Fruit fly (Drosophila melanogaster): Measurements from ENCODE around the gene CG3982.

CG3982 gene

DNA sequence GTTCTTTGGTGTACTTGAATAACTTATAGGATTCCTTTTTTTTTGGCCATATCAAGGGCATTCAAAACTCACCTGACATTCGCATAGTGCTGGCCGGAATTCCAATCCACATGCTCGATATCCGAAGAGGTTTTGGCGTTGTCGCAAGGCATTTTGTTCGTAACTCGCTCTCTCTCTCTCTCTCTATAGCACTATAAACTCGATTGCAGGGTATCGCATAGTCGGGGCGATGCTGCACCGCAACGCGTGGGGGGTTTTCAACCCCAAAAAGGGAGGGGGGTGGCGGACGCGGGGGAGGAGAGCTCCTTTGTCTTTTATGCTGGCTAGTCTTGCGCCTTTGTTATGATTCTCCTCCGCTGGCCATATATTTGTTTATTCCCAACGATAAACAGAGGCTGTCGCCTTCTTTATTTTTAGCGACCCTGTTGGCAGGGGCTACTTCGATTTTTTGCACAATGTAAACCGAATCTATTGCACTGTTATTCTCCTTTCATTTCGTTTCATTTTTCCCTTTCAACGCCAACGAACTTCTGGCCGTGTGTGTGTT lies 18.7 kb downstream of the CG3982 start:
- peak in 1 of 2 experiments; percentile 56 for TF ChIP-seq EcR (GFP tag; optimal IDR thresholded peaks at IDR 0.05)
- no peak for TF ChIP-seq Dll (optimal IDR thresholded peaks at IDR 0.05)

DNA sequence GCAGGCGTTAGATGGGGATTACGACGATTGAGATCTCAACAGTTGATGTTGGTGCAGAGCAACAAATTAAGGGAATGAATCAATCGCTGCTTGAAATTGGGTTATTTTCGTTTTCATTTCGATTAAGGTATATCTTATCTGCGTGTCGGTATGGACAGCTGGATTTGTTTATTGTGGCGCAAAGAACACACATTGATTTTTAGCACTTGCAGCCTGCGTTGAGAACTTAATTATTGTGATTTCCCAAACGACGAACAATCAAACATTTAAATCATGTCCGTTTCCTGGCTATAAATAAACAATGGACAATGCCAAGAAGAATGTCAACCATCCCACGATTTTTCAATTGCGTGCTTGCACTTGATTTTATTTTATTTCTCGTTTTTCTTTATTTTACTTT lies 19.2 kb downstream of the CG3982 start:
- no peak for TF ChIP-seq usp (GFP tag; optimal IDR thresholded peaks at IDR 0.05)
- no peak for TF ChIP-seq CG8478 (optimal IDR thresholded peaks at IDR 0.05)
- TF ChIP-seq EcR (GFP tag; optimal IDR thresholded peaks at IDR 0.05), result no peak
- no peak for TF ChIP-seq pan (optimal IDR thresholded peaks at IDR 0.05)
- no peak for TF ChIP-seq Dll (optimal IDR thresholded peaks at IDR 0.05)
- TF ChIP-seq psq (optimal IDR thresholded peaks at IDR 0.05), result no peak

DNA sequence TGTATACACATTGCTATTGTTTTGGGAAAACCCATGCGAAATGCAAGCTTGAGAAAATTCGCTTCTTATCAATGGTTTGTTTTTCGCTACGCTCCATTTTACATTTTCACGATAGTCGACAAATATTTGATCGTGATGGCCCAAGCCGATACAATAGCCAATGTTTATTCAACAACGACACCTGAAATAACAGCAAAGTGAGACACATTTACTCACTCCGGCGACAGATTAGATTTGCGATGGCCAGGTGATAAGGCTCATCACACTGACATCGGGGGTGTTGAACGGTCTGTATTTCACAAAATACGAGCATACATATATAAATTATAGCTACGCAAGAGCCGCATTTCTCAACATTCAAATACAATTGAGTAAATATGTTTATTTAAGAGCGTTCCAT lies 20.0 kb downstream of the CG3982 start:
- no peak for TF ChIP-seq EcR (GFP tag; optimal IDR thresholded peaks at IDR 0.05)

DNA sequence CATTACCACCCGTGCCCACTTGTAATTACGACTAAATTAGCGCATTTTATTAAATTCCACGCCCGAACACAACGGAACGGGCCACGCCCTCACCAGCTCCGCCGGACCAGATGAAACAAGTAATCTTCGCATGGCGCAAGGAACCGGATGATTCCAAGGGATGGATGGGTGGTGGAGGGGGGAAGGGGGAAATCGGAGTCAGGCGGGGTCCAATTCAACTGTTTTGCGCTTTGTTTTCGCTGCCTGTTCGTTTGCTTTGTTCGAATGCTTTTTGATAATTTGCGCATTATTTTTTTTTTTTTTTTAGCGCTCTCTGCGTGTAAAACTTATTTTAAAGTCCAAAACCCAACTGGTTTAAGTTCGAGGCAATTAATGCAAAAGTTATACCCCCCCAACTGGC lies 20.5 kb downstream of the CG3982 start:
- TF ChIP-seq Dll (optimal IDR thresholded peaks at IDR 0.05) (no peak), EcR (GFP tag; optimal IDR thresholded peaks at IDR 0.05) (no peak), psq (optimal IDR thresholded peaks at IDR 0.05) (no peak), pan (optimal IDR thresholded peaks at IDR 0.05) (no peak)

DNA sequence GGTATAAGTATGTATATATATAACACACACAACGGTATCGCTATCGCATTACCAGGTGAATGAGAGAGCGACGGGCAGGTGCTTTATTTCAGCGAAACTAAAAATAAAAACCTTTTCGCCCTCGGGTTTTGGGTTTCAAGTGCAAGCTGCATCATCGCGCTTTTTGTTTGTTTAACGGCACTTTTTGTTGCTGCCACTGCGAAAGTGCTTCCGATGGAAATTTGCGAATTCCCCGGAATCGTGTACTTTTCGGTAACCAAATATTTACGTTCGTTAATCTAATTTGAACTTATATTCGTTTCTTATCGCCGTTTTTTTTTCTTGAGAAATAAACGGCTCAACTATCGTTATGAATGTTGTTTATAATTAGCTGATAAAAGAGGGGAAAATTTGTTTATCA lies 21.1 kb downstream of the CG3982 start:
- TF ChIP-seq usp (GFP tag; optimal IDR thresholded peaks at IDR 0.05) (no peak), CG8478 (optimal IDR thresholded peaks at IDR 0.05) (no peak), Dll (optimal IDR thresholded peaks at IDR 0.05) (no peak), pan (optimal IDR thresholded peaks at IDR 0.05) (no peak), EcR (GFP tag; optimal IDR thresholded peaks at IDR 0.05) (no peak), psq (optimal IDR thresholded peaks at IDR 0.05) (no peak)

DNA sequence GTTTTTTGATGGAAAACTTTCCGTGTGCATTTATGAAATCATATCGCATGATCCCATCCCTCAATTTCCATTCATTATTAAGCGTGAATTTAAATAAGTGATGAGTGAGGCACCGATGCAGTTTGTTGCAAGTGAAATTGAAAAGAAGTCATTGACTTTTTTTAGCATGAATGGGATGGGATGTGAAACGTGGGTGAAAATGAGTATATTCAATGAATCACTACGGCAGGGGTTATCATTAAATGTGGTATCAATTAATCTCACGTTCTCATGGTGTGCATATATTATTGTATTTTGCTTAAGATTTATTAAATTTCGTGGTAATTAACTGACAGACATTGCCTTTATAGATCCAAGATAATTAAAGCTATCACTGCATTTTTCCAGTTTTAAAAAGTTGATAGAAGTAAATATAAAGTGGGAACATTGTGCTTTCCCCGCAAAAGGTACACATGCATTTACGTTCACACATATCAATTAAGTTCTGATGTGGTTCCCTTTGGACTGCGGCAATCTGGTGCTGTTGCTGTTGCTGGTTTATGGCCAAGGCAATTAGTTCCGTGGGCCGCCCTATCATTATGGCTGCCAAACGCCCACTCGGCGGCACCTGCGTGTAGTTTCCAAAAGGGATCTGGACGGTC lies 25.7 kb downstream of the CG3982 start:
- TF ChIP-seq usp (GFP tag; optimal IDR thresholded peaks at IDR 0.05) (no peak), EcR (GFP tag; optimal IDR thresholded peaks at IDR 0.05) (no peak), psq (optimal IDR thresholded peaks at IDR 0.05) (no peak), CG8478 (optimal IDR thresholded peaks at IDR 0.05) (no peak), Dll (optimal IDR thresholded peaks at IDR 0.05) (no peak), pan (optimal IDR thresholded peaks at IDR 0.05) (no peak)

DNA sequence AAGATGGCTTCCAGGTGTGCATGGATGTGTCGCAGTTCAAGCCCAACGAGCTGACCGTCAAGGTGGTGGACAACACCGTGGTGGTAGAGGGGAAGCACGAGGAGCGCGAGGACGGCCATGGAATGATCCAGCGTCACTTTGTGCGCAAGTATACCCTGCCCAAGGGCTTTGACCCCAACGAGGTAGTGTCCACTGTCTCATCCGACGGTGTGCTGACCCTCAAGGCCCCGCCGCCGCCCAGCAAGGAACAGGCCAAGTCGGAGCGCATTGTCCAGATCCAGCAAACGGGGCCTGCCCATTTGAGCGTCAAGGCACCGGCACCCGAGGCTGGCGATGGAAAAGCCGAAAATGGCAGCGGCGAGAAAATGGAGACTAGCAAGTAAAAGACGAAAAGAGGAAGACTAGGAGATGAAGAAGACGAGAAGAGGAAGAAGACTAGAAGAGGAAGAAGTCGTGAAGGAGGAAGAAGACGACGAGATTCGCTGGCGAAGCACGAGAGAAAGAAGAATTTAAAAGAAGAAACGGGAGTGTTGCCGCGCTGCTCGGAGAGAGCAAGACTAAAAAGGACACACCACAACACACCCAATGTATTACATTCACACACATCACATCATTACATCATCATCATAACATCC lies 32.6 kb downstream of the CG3982 start:
- TF ChIP-seq pan (optimal IDR thresholded peaks at IDR 0.05) (no peak), psq (optimal IDR thresholded peaks at IDR 0.05) (no peak), Dll (optimal IDR thresholded peaks at IDR 0.05) (no peak), usp (GFP tag; optimal IDR thresholded peaks at IDR 0.05) (no peak), CG8478 (optimal IDR thresholded peaks at IDR 0.05) (no peak), EcR (GFP tag; optimal IDR thresholded peaks at IDR 0.05) (peak in 1 of 2 experiments; percentile 17)

DNA sequence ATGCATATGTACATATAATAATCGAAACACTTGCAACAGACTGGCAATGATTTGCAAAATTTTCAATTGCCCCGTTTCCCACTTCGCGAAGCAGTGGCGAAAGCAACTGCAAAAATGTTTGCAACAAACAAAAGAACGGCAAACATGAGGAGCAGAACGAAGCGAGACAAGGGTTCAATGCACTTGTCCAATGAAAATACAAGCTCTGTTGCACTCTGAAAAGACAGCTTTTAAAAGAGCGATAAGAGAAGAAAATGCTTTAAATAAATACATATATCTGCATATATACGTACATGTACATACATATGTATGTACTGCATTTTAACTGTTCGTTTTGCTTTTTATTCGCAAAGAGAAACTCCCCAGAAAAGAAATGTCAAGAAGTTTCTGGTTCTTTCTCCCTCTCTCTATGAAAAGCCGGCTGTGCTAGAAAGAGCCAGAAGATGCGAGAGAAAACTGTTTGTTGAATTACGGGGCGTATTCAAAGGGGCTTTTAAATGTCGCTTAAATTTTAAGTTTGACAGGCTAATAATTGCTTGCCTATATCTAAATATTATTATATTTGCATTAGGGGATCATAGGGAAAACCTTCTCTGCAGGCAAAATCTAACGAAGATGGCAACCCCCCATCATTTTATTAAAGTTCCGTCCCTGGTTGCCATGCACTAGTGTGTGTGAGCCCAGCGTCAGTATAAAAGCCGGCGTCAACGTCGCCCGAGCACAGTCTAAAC lies 33.7 kb downstream of the CG3982 start, which contains the start of gene Hsp27:
TSS of gene Hsp27 (plus strand) at position 719 of the 731 bp plus-strand sequence.
- TF ChIP-seq Dll (optimal IDR thresholded peaks at IDR 0.05) (no peak), EcR (GFP tag; optimal IDR thresholded peaks at IDR 0.05) (peak in 1 of 2 experiments; percentile 76), pan (optimal IDR thresholded peaks at IDR 0.05) (no peak), CG8478 (optimal IDR thresholded peaks at IDR 0.05) (peak; percentile 42), usp (GFP tag; optimal IDR thresholded peaks at IDR 0.05) (no peak), psq (optimal IDR thresholded peaks at IDR 0.05) (no peak)

DNA sequence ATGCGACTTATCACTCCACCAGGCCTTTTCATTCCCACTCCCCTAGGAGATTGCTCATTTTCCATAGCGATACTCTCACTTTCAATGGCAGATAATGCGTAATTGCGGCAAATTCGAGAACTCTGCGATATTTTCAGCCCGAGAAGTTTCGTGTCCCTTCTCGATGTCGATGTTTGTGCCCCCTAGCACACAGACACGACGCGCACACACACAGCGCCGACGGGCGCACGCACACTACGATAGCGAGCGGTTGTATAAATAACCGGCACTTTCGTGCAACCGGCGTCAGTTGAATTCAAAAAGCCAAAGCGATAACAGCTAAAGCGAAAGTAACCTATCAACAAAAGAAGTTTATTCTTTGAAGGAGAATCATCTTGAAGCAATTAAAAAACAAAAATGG lies 35.6 kb downstream of the CG3982 start, which contains the start of gene Hsp23:
TSS of gene Hsp23 (plus strand) at position 281 of the 400 bp plus-strand sequence.
- TF ChIP-seq Dll (optimal IDR thresholded peaks at IDR 0.05), result peak; percentile 18
- peak in 1 of 2 experiments; percentile 48 for TF ChIP-seq EcR (GFP tag; optimal IDR thresholded peaks at IDR 0.05)
- no peak for TF ChIP-seq pan (optimal IDR thresholded peaks at IDR 0.05)

DNA sequence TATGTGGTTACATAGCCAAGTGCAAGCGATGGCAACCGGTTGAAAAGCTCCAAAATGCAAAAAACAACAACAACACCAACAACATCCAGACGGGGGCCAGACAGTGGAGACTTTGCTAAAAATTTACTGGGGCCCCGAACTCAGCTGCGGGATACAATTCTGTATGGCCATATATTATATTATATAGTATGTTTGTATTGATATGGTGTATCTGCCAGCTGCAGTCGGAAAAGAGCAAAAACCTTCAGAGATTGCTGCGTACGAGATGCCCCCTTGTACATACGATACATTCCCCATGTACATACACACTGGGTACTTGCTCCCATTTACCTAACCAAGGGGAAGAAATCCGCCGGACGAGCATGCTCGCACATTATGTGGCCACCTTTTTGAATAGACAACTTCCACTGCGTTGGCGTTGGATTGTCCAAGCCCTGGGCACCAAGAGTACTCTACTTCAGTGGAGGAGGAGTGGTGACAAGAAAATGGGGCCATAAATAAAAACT lies 36.8 kb downstream of the CG3982 start:
- TF ChIP-seq pan (optimal IDR thresholded peaks at IDR 0.05) (no peak), EcR (GFP tag; optimal IDR thresholded peaks at IDR 0.05) (no peak), usp (GFP tag; optimal IDR thresholded peaks at IDR 0.05) (no peak), Dll (optimal IDR thresholded peaks at IDR 0.05) (no peak), CG8478 (optimal IDR thresholded peaks at IDR 0.05) (no peak), psq (optimal IDR thresholded peaks at IDR 0.05) (no peak)

DNA sequence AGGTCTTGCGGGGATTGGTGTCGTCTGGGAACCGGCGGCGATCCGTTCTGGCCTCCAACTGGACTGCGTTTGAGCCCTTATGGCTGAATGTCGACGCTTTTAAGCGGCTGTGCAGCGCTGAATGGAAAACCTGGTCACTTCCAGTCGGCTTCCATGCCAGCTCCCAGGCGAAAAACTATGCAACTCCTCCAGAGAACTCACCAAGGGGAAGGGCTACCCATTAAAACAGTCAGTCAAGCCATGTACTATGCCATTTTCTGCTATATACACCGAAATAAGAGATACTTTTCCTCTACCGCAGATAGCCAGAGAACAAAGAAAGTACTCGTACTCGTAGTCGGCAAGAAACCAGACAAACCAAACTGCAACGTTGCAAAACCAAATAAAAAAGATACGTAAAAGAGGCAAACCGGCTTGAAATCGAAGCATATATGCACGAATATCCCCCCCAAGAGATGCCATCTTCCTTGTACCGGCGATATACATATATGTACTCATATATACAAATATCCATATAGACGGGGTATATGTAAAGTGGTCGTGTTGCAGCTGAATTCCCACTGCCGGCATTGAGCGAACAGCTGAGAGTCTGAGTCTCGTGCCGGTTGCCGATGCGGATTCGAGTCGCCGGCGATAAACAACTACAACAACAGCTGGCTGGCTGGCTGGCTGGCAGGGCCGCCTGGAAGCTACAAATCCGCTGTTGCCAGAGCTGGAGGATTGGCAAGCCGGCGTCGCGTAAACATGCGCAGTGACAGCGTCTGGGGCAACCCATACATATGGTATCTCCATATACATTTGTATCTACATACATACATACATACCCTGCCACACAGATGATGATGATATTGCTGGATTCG lies 37.5 kb downstream of the CG3982 start, which contains the start of gene Hsp67Ba:
TSS of gene Hsp67Ba (minus strand) at position 51 of the 860 bp plus-strand sequence.
- TF ChIP-seq EcR (GFP tag; optimal IDR thresholded peaks at IDR 0.05), result no peak
- no peak for TF ChIP-seq usp (GFP tag; optimal IDR thresholded peaks at IDR 0.05)
- TF ChIP-seq Dll (optimal IDR thresholded peaks at IDR 0.05), result peak; percentile 20
- no peak for TF ChIP-seq psq (optimal IDR thresholded peaks at IDR 0.05)
- TF ChIP-seq CG8478 (optimal IDR thresholded peaks at IDR 0.05), result no peak
- TF ChIP-seq pan (optimal IDR thresholded peaks at IDR 0.05), result no peak
